Worm (Caenorhabditis elegans): ENCODE measurements around the gene nhr-17.

nhr-17 gene

ce11 chrX:12664443-12664842 lies 3.2 kb downstream of the nhr-17 start:
- no peak for TF ChIP-seq ceh-13 (GFP tag; optimal IDR thresholded peaks at IDR 0.05)
- TF ChIP-seq pes-1 (GFP tag; IDR thresholded peaks at IDR 0.05) = no peak
- no peak for TF ChIP-seq B0310.2 (tag; optimal IDR thresholded peaks at IDR 0.05)
- TF ChIP-seq tra-4 (tag; optimal IDR thresholded peaks at IDR 0.05) = no peak
- no peak for TF ChIP-seq aly-1 (tag; optimal IDR thresholded peaks at IDR 0.05)
- TF ChIP-seq ama-1 (optimal IDR thresholded peaks at IDR 0.05) = no peak
- no peak for TF ChIP-seq tbx-37 (GFP tag; conservative IDR thresholded peaks at IDR 0.05)
- TF ChIP-seq ets-7 (tag; optimal IDR thresholded peaks at IDR 0.05) = no peak
- no peak for TF ChIP-seq ceh-36 (tag; optimal IDR thresholded peaks at IDR 0.05)

- TF ChIP-seq ama-1 (optimal IDR thresholded peaks at IDR 0.05) (no peak), flt-1 (GFP tag; IDR thresholded peaks at IDR 0.05) (no peak), hmbx-1 (tag; optimal IDR thresholded peaks at IDR 0.05) (no peak), B0310.2 (tag; optimal IDR thresholded peaks at IDR 0.05) (no peak), aly-1 (tag; optimal IDR thresholded peaks at IDR 0.05) (no peak), F13C5.2 (tag; optimal IDR thresholded peaks at IDR 0.05) (no peak), ets-7 (tag; optimal IDR thresholded peaks at IDR 0.05) (no peak), tbx-37 (GFP tag; conservative IDR thresholded peaks at IDR 0.05) (no peak), pes-1 (GFP tag; IDR thresholded peaks at IDR 0.05) (no peak), hnd-1 (tag; optimal IDR thresholded peaks at IDR 0.05) (no peak), ceh-13 (GFP tag; optimal IDR thresholded peaks at IDR 0.05) (no peak), sea-1 (GFP tag; conservative IDR thresholded peaks at IDR 0.05) (no peak), scrt-1 (GFP tag; IDR thresholded peaks at IDR 0.05) (no peak), hmg-4 (GFP tag; optimal IDR thresholded peaks at IDR 0.05) (no peak), tra-4 (tag; optimal IDR thresholded peaks at IDR 0.05) (no peak), ceh-36 (tag; optimal IDR thresholded peaks at IDR 0.05) (no peak), tbx-11 (GFP tag; IDR thresholded peaks at IDR 0.05) (no peak)
These were observed 4.1 kb downstream of the nhr-17 start, which contains the start of gene nlp-76 for ce11 chrX:12663537-12663936. Gene nlp-76, minus strand, starts transcription at chrX:12663903.

- TF ChIP-seq flt-1 (GFP tag; IDR thresholded peaks at IDR 0.05) (no peak), pes-1 (GFP tag; IDR thresholded peaks at IDR 0.05) (no peak), ceh-13 (GFP tag; optimal IDR thresholded peaks at IDR 0.05) (no peak), tra-4 (tag; optimal IDR thresholded peaks at IDR 0.05) (no peak), tbx-37 (GFP tag; conservative IDR thresholded peaks at IDR 0.05) (no peak), hmg-4 (GFP tag; optimal IDR thresholded peaks at IDR 0.05) (no peak), ceh-36 (tag; optimal IDR thresholded peaks at IDR 0.05) (no peak), ets-7 (tag; optimal IDR thresholded peaks at IDR 0.05) (no peak), hmbx-1 (tag; optimal IDR thresholded peaks at IDR 0.05) (no peak), scrt-1 (GFP tag; IDR thresholded peaks at IDR 0.05) (no peak), aly-1 (tag; optimal IDR thresholded peaks at IDR 0.05) (no peak), ama-1 (optimal IDR thresholded peaks at IDR 0.05) (no peak), B0310.2 (tag; optimal IDR thresholded peaks at IDR 0.05) (no peak), F13C5.2 (tag; optimal IDR thresholded peaks at IDR 0.05) (no peak), tbx-11 (GFP tag; IDR thresholded peaks at IDR 0.05) (no peak), hnd-1 (tag; optimal IDR thresholded peaks at IDR 0.05) (no peak), sea-1 (GFP tag; conservative IDR thresholded peaks at IDR 0.05) (no peak)
These were observed 4.5 kb downstream of the nhr-17 start for ce11 chrX:12663114-12663513.

- TF ChIP-seq tbx-37 (GFP tag; conservative IDR thresholded peaks at IDR 0.05) = peak; percentile 60
- TF ChIP-seq aly-1 (tag; optimal IDR thresholded peaks at IDR 0.05) = peak; percentile 97
- TF ChIP-seq tra-4 (tag; optimal IDR thresholded peaks at IDR 0.05) = peak; percentile 78
- TF ChIP-seq ceh-13 (GFP tag; optimal IDR thresholded peaks at IDR 0.05) = peak; percentile 74
- TF ChIP-seq hnd-1 (tag; optimal IDR thresholded peaks at IDR 0.05) = peak; percentile 71
- TF ChIP-seq pes-1 (GFP tag; IDR thresholded peaks at IDR 0.05) = peak; percentile 90
- TF ChIP-seq hmg-4 (GFP tag; optimal IDR thresholded peaks at IDR 0.05) = peak; percentile 93
- no peak for TF ChIP-seq ama-1 (optimal IDR thresholded peaks at IDR 0.05)
- TF ChIP-seq hmbx-1 (tag; optimal IDR thresholded peaks at IDR 0.05) = peak; percentile 74
- TF ChIP-seq sea-1 (GFP tag; conservative IDR thresholded peaks at IDR 0.05) = peak; percentile 94
- peak; percentile 86 for TF ChIP-seq scrt-1 (GFP tag; IDR thresholded peaks at IDR 0.05)
- TF ChIP-seq tbx-11 (GFP tag; IDR thresholded peaks at IDR 0.05) = peak; percentile 84
- peak; percentile 94 for TF ChIP-seq ceh-36 (tag; optimal IDR thresholded peaks at IDR 0.05)
- peak; percentile 62 for TF ChIP-seq ets-7 (tag; optimal IDR thresholded peaks at IDR 0.05)
- peak; percentile 91 for TF ChIP-seq F13C5.2 (tag; optimal IDR thresholded peaks at IDR 0.05)
- peak; percentile 82 for TF ChIP-seq flt-1 (GFP tag; IDR thresholded peaks at IDR 0.05)
- peak; percentile 90 for TF ChIP-seq B0310.2 (tag; optimal IDR thresholded peaks at IDR 0.05)
These were observed 6.5 kb downstream of the nhr-17 start for ce11 chrX:12661091-12661526.

- TF ChIP-seq tra-4 (tag; optimal IDR thresholded peaks at IDR 0.05) (no peak), sea-1 (GFP tag; conservative IDR thresholded peaks at IDR 0.05) (no peak), ceh-36 (tag; optimal IDR thresholded peaks at IDR 0.05) (no peak), F13C5.2 (tag; optimal IDR thresholded peaks at IDR 0.05) (no peak), ama-1 (optimal IDR thresholded peaks at IDR 0.05) (no peak)
These were observed 7.8 kb downstream of the nhr-17 start, which contains the start of gene C02B4.3 for ce11 chrX:12659814-12660213. Gene C02B4.3, minus strand, starts transcription at chrX:12659847.

ce11 chrX:12656420-12657033 lies 11.1 kb downstream of the nhr-17 start:
- TF ChIP-seq aly-1 (tag; optimal IDR thresholded peaks at IDR 0.05) (no peak), pes-1 (GFP tag; IDR thresholded peaks at IDR 0.05) (0 out of 2 replicates have a peak, but pooled peaks have one; percentile 49)

- TF ChIP-seq tra-4 (tag; optimal IDR thresholded peaks at IDR 0.05) = no peak
- TF ChIP-seq sea-1 (GFP tag; conservative IDR thresholded peaks at IDR 0.05) = no peak
- no peak for TF ChIP-seq tbx-11 (GFP tag; IDR thresholded peaks at IDR 0.05)
- TF ChIP-seq aly-1 (tag; optimal IDR thresholded peaks at IDR 0.05) = no peak
- no peak for TF ChIP-seq flt-1 (GFP tag; IDR thresholded peaks at IDR 0.05)
- TF ChIP-seq B0310.2 (tag; optimal IDR thresholded peaks at IDR 0.05) = no peak
- no peak for TF ChIP-seq F13C5.2 (tag; optimal IDR thresholded peaks at IDR 0.05)
- TF ChIP-seq hmbx-1 (tag; optimal IDR thresholded peaks at IDR 0.05) = no peak
- no peak for TF ChIP-seq ceh-36 (tag; optimal IDR thresholded peaks at IDR 0.05)
- no peak for TF ChIP-seq scrt-1 (GFP tag; IDR thresholded peaks at IDR 0.05)
- no peak for TF ChIP-seq ceh-13 (GFP tag; optimal IDR thresholded peaks at IDR 0.05)
- TF ChIP-seq hmg-4 (GFP tag; optimal IDR thresholded peaks at IDR 0.05) = no peak
These were observed 12.2 kb downstream of the nhr-17 start for ce11 chrX:12655339-12655875.

All from whole organism, early embryonic.